Fruit fly (Drosophila melanogaster): ENCODE data around the gene HLH4C.

DNA sequence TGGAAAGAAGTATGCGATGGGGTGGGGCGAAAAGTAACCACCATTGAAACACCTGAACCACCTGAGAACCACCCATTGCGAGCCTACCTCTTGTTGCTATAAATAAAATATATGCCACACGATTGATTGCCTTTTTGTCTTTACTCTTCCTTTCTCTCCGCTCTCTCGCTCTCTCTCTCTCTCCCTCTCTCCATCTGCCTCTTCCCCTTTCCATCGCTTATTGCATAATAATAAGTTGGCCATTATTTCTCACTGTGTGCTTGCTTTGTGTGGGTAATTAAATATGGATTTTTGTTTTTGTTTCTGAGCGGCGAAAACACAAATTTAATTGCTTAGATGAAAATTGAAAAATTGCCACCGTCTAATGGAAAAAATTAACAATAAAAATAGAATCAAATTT, 46.9 kb upstream of the HLH4C start:
- TF ChIP-seq Myc (optimal IDR thresholded peaks at IDR 0.05) (no peak), Sin3A (optimal IDR thresholded peaks at IDR 0.05) (no peak), h (optimal IDR thresholded peaks at IDR 0.05) (no peak), insv (optimal IDR thresholded peaks at IDR 0.05) (no peak)

Measured in Kc167 (cell line).